Fruit fly (Drosophila melanogaster) whole organism, prepupa: ENCODE measurements around the gene NimA.

Experiments used
- CG10631 ChIP-seq: fragments of 200-800 bp; sonication (Bioruptor generic); optimal IDR thresholded peaks from 2 replicates; lab custom pipeline; 2016; ENCODE audit warnings: missing biosample characterization, missing genetic modification characterization
- CG10669 ChIP-seq: fragments of 200-800 bp; sonication (Bioruptor generic); optimal IDR thresholded peaks from 3 replicates; lab custom pipeline; 2018; ENCODE audit warnings: missing biosample characterization, mild to moderate bottlenecking, missing genetic modification characterization, moderate library complexity
- CG15336 ChIP-seq: fragments of 200-800 bp; sonication (Bioruptor generic); IDR thresholded peaks from 2 replicates; pipeline ENCODE4 v1.3.6; 2022; ENCODE audit warnings: missing biosample characterization, missing genetic modification characterization
- CG1621 ChIP-seq: fragments of 200-800 bp; sonication (Bioruptor generic); optimal IDR thresholded peaks from 3 replicates; lab custom pipeline; 2018; ENCODE audit warnings: missing biosample characterization, mild to moderate bottlenecking, missing genetic modification characterization
- CG3032 ChIP-seq: fragments of 200-800 bp; optimal IDR thresholded peaks from 2 replicates; lab custom pipeline; 2019; ENCODE audit warnings: missing biosample characterization, mild to moderate bottlenecking, missing genetic modification characterization, moderate library complexity
- CG31627 ChIP-seq: fragments of 200-800 bp; sonication (Bioruptor generic); optimal IDR thresholded peaks from 3 replicates; lab custom pipeline; 2016; ENCODE audit warnings: missing biosample characterization, missing genetic modification characterization
- CG32006 ChIP-seq: fragments of 200-800 bp; sonication (Bioruptor generic); optimal IDR thresholded peaks from 3 replicates; lab custom pipeline; 2017; ENCODE audit warnings: missing biosample characterization, mild to moderate bottlenecking, missing genetic modification characterization
- CG34406 ChIP-seq: fragments of 200-800 bp; sonication (Bioruptor generic); optimal IDR thresholded peaks from 3 replicates; lab custom pipeline; 2016; ENCODE audit warnings: missing biosample characterization, missing genetic modification characterization
- CG3919 ChIP-seq: fragments of 200-800 bp; sonication (Bioruptor generic); optimal IDR thresholded peaks from 3 replicates; lab custom pipeline; 2016; ENCODE audit warnings: missing biosample characterization, missing genetic modification characterization
- CG6854 ChIP-seq: fragments of 200-800 bp; sonication (Bioruptor generic); optimal IDR thresholded peaks from 2 replicates; lab custom pipeline; 2017; ENCODE audit warnings: missing biosample characterization, mild to moderate bottlenecking, missing genetic modification characterization
- CG7368 ChIP-seq: fragments of 200-800 bp; sonication (Bioruptor generic); optimal IDR thresholded peaks from 3 replicates; lab custom pipeline; 2016; ENCODE audit warnings: missing biosample characterization, missing genetic modification characterization
- CG8319 ChIP-seq: fragments of 200-800 bp; sonication (Bioruptor generic); optimal IDR thresholded peaks from 3 replicates; lab custom pipeline; 2016; ENCODE audit warnings: missing biosample characterization, missing genetic modification characterization
- Eip75B ChIP-seq: fragments of 200-800 bp; sonication (Bioruptor generic); optimal IDR thresholded peaks from 3 replicates; lab custom pipeline; 2016; ENCODE audit warnings: missing biosample characterization, missing genetic modification characterization
- Ets96B ChIP-seq: fragments of 200-800 bp; optimal IDR thresholded peaks from 2 replicates; lab custom pipeline; 2019; ENCODE audit warnings: missing biosample characterization, mild to moderate bottlenecking, missing genetic modification characterization, moderate library complexity
- Hr38 ChIP-seq: sonication (Bioruptor generic); optimal IDR thresholded peaks from 2 replicates; lab custom pipeline; 2016; ENCODE audit warnings: missing biosample characterization, missing genetic modification characterization
- Hr39 ChIP-seq: fragments of 200-800 bp; sonication (Bioruptor generic); optimal IDR thresholded peaks from 2 replicates; lab custom pipeline; 2016; ENCODE audit warnings: missing biosample characterization, missing genetic modification characterization
- Lpt ChIP-seq: fragments of 200-800 bp; sonication (Bioruptor generic); optimal IDR thresholded peaks from 3 replicates; lab custom pipeline; 2016; ENCODE audit warnings: missing biosample characterization, missing genetic modification characterization
- Met ChIP-seq: fragments of 200-800 bp; sonication (Bioruptor generic); optimal IDR thresholded peaks from 3 replicates; lab custom pipeline; 2016; ENCODE audit warnings: missing biosample characterization, missing genetic modification characterization
- Sox15 ChIP-seq: fragments of 200-800 bp; sonication (Bioruptor generic); optimal IDR thresholded peaks from 3 replicates; lab custom pipeline; 2016; ENCODE audit warnings: missing biosample characterization, missing genetic modification characterization
- acj6 ChIP-seq: fragments of 200-800 bp; sonication (Bioruptor generic); optimal IDR thresholded peaks from 3 replicates; lab custom pipeline; 2016; ENCODE audit warnings: missing biosample characterization, missing genetic modification characterization
- dsx ChIP-seq: fragments of 200-800 bp; optimal IDR thresholded peaks from 3 replicates; lab custom pipeline; 2019; ENCODE audit warnings: missing biosample characterization, mild to moderate bottlenecking, missing genetic modification characterization, moderate library complexity; ENCODE audit not compliant: poor library complexity, severe bottlenecking
- eg ChIP-seq: fragments of 200-800 bp; sonication (Bioruptor generic); IDR thresholded peaks from 3 replicates; pipeline ENCODE4 v1.3.6; 2022; ENCODE audit warnings: missing biosample characterization, missing genetic modification characterization
- esn ChIP-seq: fragments of 200-800 bp; sonication (Bioruptor generic); optimal IDR thresholded peaks from 2 replicates; lab custom pipeline; 2016; ENCODE audit warnings: missing biosample characterization, mild to moderate bottlenecking, missing genetic modification characterization, moderate library complexity
- fkh ChIP-seq: fragments of 200-800 bp; sonication (Bioruptor generic); optimal IDR thresholded peaks from 3 replicates; lab custom pipeline; 2017; ENCODE audit warnings: missing biosample characterization, mild to moderate bottlenecking, missing genetic modification characterization, moderate library complexity
- pdm3 ChIP-seq: fragments of 200-800 bp; sonication (Bioruptor generic); optimal IDR thresholded peaks from 3 replicates; lab custom pipeline; 2016; ENCODE audit warnings: missing biosample characterization, missing genetic modification characterization
- spab ChIP-seq: fragments of 200-800 bp; sonication (Bioruptor generic); optimal IDR thresholded peaks from 2 replicates; lab custom pipeline; 2017; ENCODE audit warnings: missing biosample characterization, mild to moderate bottlenecking, missing genetic modification characterization, missing genetic modification reagents
- ss ChIP-seq, 2 experiments: fragments of 200-800 bp; sonication (Bioruptor generic); optimal IDR thresholded peaks; 2 replicates in 1 of 2; 3 replicates in 1 of 2; lab custom pipeline; 2017 to 2018; ENCODE audit warnings: mild to moderate bottlenecking in 2 of 2, missing biosample characterization in 2 of 2, missing genetic modification characterization in 2 of 2, moderate library complexity in 1 of 2
- svp ChIP-seq: fragments of 200-800 bp; sonication (Bioruptor generic); peaks from one replicate; lab custom pipeline; 2016; ENCODE audit warnings: missing biosample characterization, missing genetic modification characterization
- vri ChIP-seq: fragments of 200-800 bp; sonication (Bioruptor generic); optimal IDR thresholded peaks from 3 replicates; lab custom pipeline; 2016; ENCODE audit warnings: missing biosample characterization, mild to moderate bottlenecking, missing genetic modification characterization

NimA gene

DNA sequence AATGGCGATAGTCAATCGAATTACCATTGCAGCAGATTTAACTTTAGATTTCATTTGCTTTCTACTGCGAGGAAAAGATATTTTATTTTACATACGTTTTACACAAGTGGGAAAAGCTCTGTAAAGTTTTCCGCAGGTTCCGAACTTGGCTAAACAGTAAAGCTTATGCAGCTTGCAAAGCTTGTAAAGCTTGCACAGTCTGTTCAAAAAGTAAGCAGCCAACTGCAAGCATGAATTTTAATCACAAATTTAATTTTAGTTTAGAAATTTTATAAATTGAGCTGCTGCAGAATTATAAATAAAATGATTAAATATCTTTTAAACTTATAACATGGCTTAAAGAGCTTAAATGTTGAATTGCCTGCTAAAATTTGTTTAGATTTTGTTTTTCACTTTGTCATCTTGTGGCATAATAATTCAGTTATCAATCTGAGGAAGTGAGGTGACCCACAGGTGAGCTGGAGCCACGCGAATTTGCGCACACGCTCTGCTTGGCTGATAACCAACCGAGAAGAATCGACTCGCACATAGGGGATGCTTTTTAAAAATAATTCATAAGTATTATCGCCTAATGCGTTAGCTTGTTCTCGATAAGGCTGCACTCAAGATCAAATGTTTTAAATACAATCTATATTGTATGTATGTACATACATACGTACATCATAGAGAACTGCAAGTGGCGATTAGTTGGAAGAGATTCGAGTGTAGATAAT lies 54.4 kb downstream of the NimA start (continued):
- TF ChIP-seq CG3032 (tag; lab: Kevin White, UChicago) (no peak), pdm3 (GFP tag; lab: Kevin White, UChicago) (peak; percentile 13), Hr38 (GFP tag; lab: Kevin White, UChicago) (no peak), esn (GFP tag; lab: Kevin White, UChicago) (peak; percentile 16), CG10631 (GFP tag; lab: Kevin White, UChicago) (no peak), CG15336 (GFP tag; lab: Robert Waterston, UW) (no peak), CG8319 (GFP tag; lab: Kevin White, UChicago) (no peak), eg (GFP tag; lab: Robert Waterston, UW) (no peak; the same call in 1 of the 3 replicates), vri (no peak), CG1621 (no peak), fkh (GFP tag; lab: Kevin White, UChicago) (no peak), CG3919 (GFP tag; lab: Kevin White, UChicago) (peak; percentile 17), CG31627 (no peak), ss (GFP tag; optimal IDR thresholded peaks at IDR 0.05; lab: Kevin White, UChicago) (no peak), Met (GFP tag; lab: Kevin White, UChicago) (peak; percentile 48), CG6854 (GFP tag; lab: Kevin White, UChicago) (no peak), Lpt (GFP tag; lab: Kevin White, UChicago) (no peak), CG34406 (no peak), spab (GFP tag; lab: Kevin White, UChicago) (no peak), Ets96B (tag; lab: Kevin White, UChicago) (peak; percentile 9), dsx (no peak), svp (peak; percentile 79), Eip75B (no peak), acj6 (GFP tag; lab: Kevin White, UChicago) (no peak), CG7368 (no peak)

DNA sequence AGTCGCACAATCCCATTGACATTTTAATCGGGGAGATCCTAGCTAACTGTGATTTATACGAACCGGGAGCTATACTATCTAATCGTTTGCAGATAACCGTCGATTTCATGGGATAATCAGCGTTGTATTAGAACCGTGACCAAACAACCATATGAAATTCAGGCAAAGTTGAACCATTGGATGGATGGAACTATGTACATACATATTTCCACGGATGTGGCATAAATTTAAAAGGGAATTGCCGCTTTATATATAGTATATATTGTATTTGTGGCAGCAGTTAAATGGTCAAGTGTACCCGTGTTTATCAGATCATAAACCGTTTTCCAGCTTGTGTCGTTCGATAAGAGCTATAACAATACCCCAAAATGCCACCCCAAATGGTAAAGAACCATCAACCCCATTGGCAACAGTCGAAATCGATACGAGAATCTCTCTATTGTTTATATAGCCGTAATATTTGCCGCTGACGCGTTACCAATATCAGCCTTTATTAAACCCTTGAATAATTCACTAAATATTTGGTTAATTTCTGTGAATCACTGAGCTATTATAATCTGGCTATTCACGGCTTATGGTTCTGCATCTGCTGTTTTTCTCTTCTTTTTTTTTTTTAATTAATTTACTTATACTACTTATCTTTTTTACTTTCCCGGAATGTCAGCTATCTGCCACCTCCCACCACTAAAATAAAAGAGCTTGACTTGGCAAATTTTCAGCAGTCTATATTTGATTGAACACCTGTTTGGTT lies 55.1 kb downstream of the NimA start, which contains the start of gene bgm:
TSS of gene bgm (plus strand) at position 701 of the 751 bp plus-strand sequence.
- TF ChIP-seq vri (peak; percentile 7), svp (peak; percentile 20), spab (GFP tag; lab: Kevin White, UChicago) (no peak), Hr39 (GFP tag; lab: Kevin White, UChicago) (no peak), CG32006 (no peak), CG10669 (GFP tag; lab: Kevin White, UChicago) (no peak), Sox15 (GFP tag; lab: Kevin White, UChicago) (no peak)
- TF ChIP-seq, all 60 proteins: peak for 2
